Fruit fly (Drosophila melanogaster) whole organism, adult: Measurements from ENCODE around the gene CG4115.

Source experiments
- CG7101 ChIP-seq: fragments of 200-800 bp; sonication (Bioruptor generic); optimal IDR thresholded peaks from 2 replicates; lab custom pipeline; 2018; ENCODE audit warnings: missing biosample characterization, mild to moderate bottlenecking, missing genetic modification characterization, moderate library complexity
- Clk ChIP-seq: fragments of 200-800 bp; sonication (Bioruptor generic); optimal IDR thresholded peaks from 2 replicates; lab custom pipeline; 2017; ENCODE audit warnings: missing biosample characterization, missing genetic modification characterization
- Crg-1 ChIP-seq: fragments of 200-800 bp; sonication (Bioruptor generic); optimal IDR thresholded peaks from 2 replicates; lab custom pipeline; 2016; ENCODE audit warnings: missing biosample characterization, missing genetic modification characterization
- cic ChIP-seq: fragments of 200-800 bp; sonication (Bioruptor generic); optimal IDR thresholded peaks from 2 replicates; lab custom pipeline; 2017; ENCODE audit warnings: missing biosample characterization, mild to moderate bottlenecking, missing genetic modification characterization, moderate library complexity
- cnc ChIP-seq, 2 experiments: fragments of >200 bp; optimal IDR thresholded peaks; 2 replicates each; lab custom pipeline; 2017
- kay ChIP-seq: fragments of 200-800 bp; sonication (Bioruptor generic); peaks from one replicate; lab custom pipeline; 2016; ENCODE audit warnings: missing biosample characterization, missing genetic modification characterization, borderline replicate concordance
- ovo ChIP-seq: fragments of 200-800 bp; sonication (Bioruptor generic); optimal IDR thresholded peaks from 2 replicates; lab custom pipeline; 2016; ENCODE audit warnings: missing biosample characterization, missing genetic modification characterization
- pad ChIP-seq: fragments of 200-800 bp; sonication (Bioruptor generic); optimal IDR thresholded peaks from 3 replicates; lab custom pipeline; 2017; ENCODE audit warnings: missing biosample characterization, missing genetic modification characterization, mild to moderate bottlenecking, moderate library complexity, missing genetic modification reagents
- tj ChIP-seq: fragments of 200-800 bp; sonication (Bioruptor generic); optimal IDR thresholded peaks from 3 replicates; lab custom pipeline; 2017; ENCODE audit warnings: missing biosample characterization, mild to moderate bottlenecking, missing genetic modification characterization, moderate library complexity

DNA sequence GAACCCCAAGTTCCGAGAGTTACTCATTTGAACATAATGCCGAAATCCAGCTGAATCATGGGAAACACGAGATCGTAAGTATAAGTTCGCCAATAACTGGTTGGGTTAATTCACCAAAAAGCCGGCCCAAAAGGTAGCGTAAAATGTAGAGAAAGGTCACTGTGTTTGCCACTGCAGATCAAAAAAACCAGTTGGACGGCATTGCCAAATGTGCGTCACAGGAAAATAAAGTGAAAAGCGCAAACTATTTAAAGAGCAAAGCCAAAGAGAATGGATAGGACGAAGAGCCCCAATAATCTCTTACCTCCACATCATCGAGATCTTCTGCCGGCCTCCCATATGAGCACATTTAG is 10.8 kb downstream of the CG4115 start:
- TF ChIP-seq Clk (GFP tag; lab: Kevin White, UChicago) (no peak), Crg-1 (GFP tag; lab: Kevin White, UChicago) (no peak), kay (GFP tag; lab: Kevin White, UChicago) (no peak), CG7101 (tag; lab: Kevin White, UChicago) (no peak), ovo (no peak), tj (GFP tag; lab: Kevin White, UChicago) (peak; percentile 51), pad (no peak), cnc (optimal IDR thresholded peaks at IDR 0.05; lab: Kevin White, UChicago) (no peak), cic (GFP tag; lab: Kevin White, UChicago) (no peak)
